Worm (Caenorhabditis elegans) whole organism, early embryonic: ENCODE measurements around the gene T02H6.5.

Experiments
- B0310.2 ChIP-seq: sonication (generic microtip); optimal IDR thresholded peaks from 2 replicates; lab custom pipeline; 2016; ENCODE audit warnings: mild to moderate bottlenecking, missing genetic modification characterization, missing compliant biosample characterization
- F13C5.2 ChIP-seq: sonication (generic microtip); optimal IDR thresholded peaks from 2 replicates; lab custom pipeline; 2017; ENCODE audit warnings: mild to moderate bottlenecking, missing genetic modification characterization, inconsistent platforms, missing compliant biosample characterization
- aly-1 ChIP-seq: sonication (generic microtip); optimal IDR thresholded peaks from 2 replicates; lab custom pipeline; 2016; ENCODE audit warnings: missing genetic modification characterization, missing compliant biosample characterization
- ama-1 ChIP-seq: fragments of 150-350 bp; optimal IDR thresholded peaks from 2 replicates; lab custom pipeline; 2014
- ceh-13 ChIP-seq: fragments of 200-800 bp; sonication (Bioruptor generic); optimal IDR thresholded peaks from 2 replicates; lab custom pipeline; 2018; ENCODE audit warnings: mild to moderate bottlenecking, missing genetic modification characterization, missing compliant biosample characterization
- ceh-36 ChIP-seq: sonication (generic microtip); optimal IDR thresholded peaks from 2 replicates; lab custom pipeline; 2016; ENCODE audit warnings: missing genetic modification characterization, inconsistent platforms, missing compliant biosample characterization
- ets-7 ChIP-seq: sonication (generic microtip); optimal IDR thresholded peaks from 2 replicates; lab custom pipeline; 2016; ENCODE audit warnings: missing genotype, missing genetic modification characterization, missing compliant biosample characterization
- flt-1 ChIP-seq: fragments of 200-800 bp; sonication (Bioruptor generic); IDR thresholded peaks from 2 replicates; pipeline ENCODE4 v1.3.6; 2022; ENCODE audit warnings: missing genetic modification characterization, missing compliant biosample characterization
- hmbx-1 ChIP-seq: sonication (generic microtip); optimal IDR thresholded peaks from 2 replicates; lab custom pipeline; 2016; ENCODE audit warnings: mild to moderate bottlenecking, missing genetic modification characterization, missing compliant biosample characterization
- hmg-4 ChIP-seq: fragments of 200-800 bp; sonication (Bioruptor generic); optimal IDR thresholded peaks from 2 replicates; lab custom pipeline; 2018; ENCODE audit warnings: mild to moderate bottlenecking, missing genetic modification characterization, missing compliant biosample characterization
- hnd-1 ChIP-seq: sonication (generic microtip); optimal IDR thresholded peaks from 2 replicates; lab custom pipeline; 2016; ENCODE audit warnings: missing genetic modification characterization, missing compliant biosample characterization
- pes-1 ChIP-seq: fragments of 200-800 bp; sonication (Bioruptor generic); IDR thresholded peaks from 2 replicates; pipeline ENCODE4 v1.3.6; 2022; ENCODE audit warnings: missing genetic modification reagents, missing genetic modification characterization, missing compliant biosample characterization
- scrt-1 ChIP-seq: fragments of 200-800 bp; sonication (Bioruptor generic); IDR thresholded peaks from 2 replicates; pipeline ENCODE4 v1.3.6; 2022; ENCODE audit warnings: missing genetic modification characterization, missing compliant biosample characterization
- sea-1 ChIP-seq: fragments of 200-800 bp; sonication (Bioruptor generic); conservative IDR thresholded peaks from 2 replicates; pipeline ENCODE4 v1.3.6; 2022; ENCODE audit warnings: missing genetic modification characterization, missing compliant biosample characterization
- tbx-11 ChIP-seq: fragments of 200-800 bp; sonication (Bioruptor generic); IDR thresholded peaks from 2 replicates; pipeline ENCODE4 v1.3.6; 2022; ENCODE audit warnings: missing genetic modification characterization, missing compliant biosample characterization
- tbx-37 ChIP-seq: fragments of 200-800 bp; sonication (Bioruptor generic); conservative IDR thresholded peaks from 2 replicates; pipeline ENCODE4 v1.3.6; 2022; ENCODE audit warnings: missing genetic modification reagents, missing genetic modification characterization, missing compliant biosample characterization
- tra-4 ChIP-seq: sonication (generic microtip); optimal IDR thresholded peaks from 2 replicates; lab custom pipeline; 2017; ENCODE audit warnings: missing genetic modification characterization, missing compliant biosample characterization

Gene T02H6.5

DNA sequence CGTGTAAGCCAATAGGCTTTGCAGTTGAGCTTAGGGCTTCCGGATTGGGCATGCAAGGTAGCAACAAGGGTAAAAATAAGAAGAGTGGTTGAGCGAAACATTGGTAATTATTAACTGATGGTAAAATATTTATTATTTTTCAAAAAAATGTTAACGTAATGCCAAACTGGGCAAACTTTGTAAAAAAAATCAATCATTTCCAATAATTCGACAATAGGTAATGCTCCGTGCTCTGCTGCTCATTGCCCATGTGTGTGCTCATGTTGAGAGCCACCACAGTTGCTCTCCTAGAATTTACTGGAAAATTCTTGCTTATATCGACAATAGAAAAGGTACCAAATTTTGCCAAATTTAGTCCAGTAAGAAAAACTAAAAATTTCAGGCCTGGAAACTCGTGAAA is 4.3 kb upstream of the T02H6.5 start, which contains the start of the genes T02H6.10 and T02H6.8:
T02H6.10 (minus strand) TSS at position 101 of the 400 bp plus-strand sequence.
T02H6.8 (plus strand) TSS at position 221 of the 400 bp plus-strand sequence.
- TF ChIP-seq scrt-1 (GFP tag; lab: Robert Waterston, UW) = no peak
- no peak for TF ChIP-seq aly-1
- no peak for TF ChIP-seq B0310.2 (tag; lab: Kevin White, UChicago)
- no peak for TF ChIP-seq tbx-37 (GFP tag; lab: Robert Waterston, UW)
- no peak for TF ChIP-seq tbx-11 (GFP tag; lab: Robert Waterston, UW)
- no peak for TF ChIP-seq ceh-36 (tag; lab: Kevin White, UChicago)
- no peak for TF ChIP-seq flt-1
- no peak for TF ChIP-seq F13C5.2

- TF ChIP-seq pes-1 (GFP tag; lab: Robert Waterston, UW) (no peak), scrt-1 (GFP tag; lab: Robert Waterston, UW) (no peak)
Observed at ce11 chrII:682326-682725, 2.6 kb upstream of the T02H6.5 start, which contains the start of gene T02H6.7. T02H6.7 (plus strand) TSS chrII:682626.

DNA sequence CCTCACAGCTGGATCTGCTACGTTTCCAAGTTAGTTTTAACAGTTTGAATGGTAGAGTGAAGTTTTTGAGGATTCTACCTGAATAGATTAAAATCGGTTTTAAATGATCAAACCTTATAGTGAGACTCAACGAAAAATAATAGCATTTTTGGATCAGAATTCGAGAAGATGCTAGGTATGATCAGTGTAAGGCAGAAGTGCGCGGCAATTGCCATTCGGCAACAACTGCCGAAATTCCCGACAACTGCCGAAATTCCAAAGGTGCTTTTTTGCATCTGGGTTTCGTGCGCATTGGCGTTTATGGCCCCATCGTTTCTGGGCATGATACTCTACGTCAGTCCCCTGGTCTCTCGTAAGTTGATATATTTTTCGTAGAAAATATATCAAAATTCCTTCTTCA is 1.4 kb upstream of the T02H6.5 start, which contains the start of gene T02H6.6:
T02H6.6 (plus strand) TSS at position 301 of the 400 bp plus-strand sequence.
- no peak for TF ChIP-seq ceh-36 (tag; lab: Kevin White, UChicago)
- TF ChIP-seq flt-1 = no peak
- no peak for TF ChIP-seq ets-7 (tag; lab: Kevin White, UChicago)
- no peak for TF ChIP-seq tra-4 (tag; lab: Kevin White, UChicago)
- TF ChIP-seq hmbx-1 (tag; lab: Kevin White, UChicago) = no peak

DNA sequence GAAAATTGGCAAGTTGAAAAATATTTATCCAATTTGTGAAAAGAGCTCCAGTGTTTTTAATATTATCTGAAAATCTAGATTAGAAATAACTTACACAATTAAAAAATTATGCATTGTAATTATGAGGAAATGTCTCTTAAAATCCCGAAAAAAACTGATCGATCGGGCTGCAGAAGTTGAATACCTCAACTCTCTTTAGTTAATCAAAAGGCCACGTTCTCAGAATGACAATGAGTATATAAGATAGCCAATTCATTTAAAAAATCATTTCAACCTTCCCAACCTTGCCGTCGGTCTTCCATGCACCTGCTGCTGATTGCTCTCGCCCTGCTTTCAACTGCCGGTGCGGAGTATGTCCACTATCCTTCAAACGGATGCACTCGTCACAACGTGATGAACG is 4.8 kb downstream of the T02H6.5 start, which contains the start of gene T02H6.4:
T02H6.4 (plus strand) TSS at position 301 of the 400 bp plus-strand sequence.
- TF ChIP-seq hmg-4 (no peak), scrt-1 (GFP tag; lab: Robert Waterston, UW) (no peak), tbx-11 (GFP tag; lab: Robert Waterston, UW) (no peak), sea-1 (GFP tag; lab: Robert Waterston, UW) (no peak), ceh-36 (tag; lab: Kevin White, UChicago) (no peak), flt-1 (no peak), hnd-1 (tag; lab: Kevin White, UChicago) (no peak), F13C5.2 (no peak), ceh-13 (GFP tag; lab: Kevin White, UChicago) (no peak), ets-7 (tag; lab: Kevin White, UChicago) (no peak), B0310.2 (tag; lab: Kevin White, UChicago) (no peak), aly-1 (no peak), tra-4 (tag; lab: Kevin White, UChicago) (no peak), ama-1 (lab: Kevin White, UChicago) (no peak), hmbx-1 (tag; lab: Kevin White, UChicago) (no peak)

- TF ChIP-seq pes-1 (GFP tag; lab: Robert Waterston, UW) = no peak
- no peak for TF ChIP-seq scrt-1 (GFP tag; lab: Robert Waterston, UW)
- TF ChIP-seq sea-1 (GFP tag; lab: Robert Waterston, UW) = no peak
- no peak for TF ChIP-seq hmg-4
- TF ChIP-seq tra-4 (tag; lab: Kevin White, UChicago) = no peak
- TF ChIP-seq hmbx-1 (tag; lab: Kevin White, UChicago) = no peak
- no peak for TF ChIP-seq ceh-13 (GFP tag; lab: Kevin White, UChicago)
- TF ChIP-seq tbx-11 (GFP tag; lab: Robert Waterston, UW) = no peak
- TF ChIP-seq ceh-36 (tag; lab: Kevin White, UChicago) = no peak
- TF ChIP-seq F13C5.2 = no peak
- TF ChIP-seq aly-1 = no peak
- no peak for TF ChIP-seq hnd-1 (tag; lab: Kevin White, UChicago)
- TF ChIP-seq ets-7 (tag; lab: Kevin White, UChicago) = no peak
Observed at ce11 chrII:691550-691949, 6.6 kb downstream of the T02H6.5 start, which contains the start of gene T02H6.3. T02H6.3 (plus strand) TSS chrII:691850.

DNA sequence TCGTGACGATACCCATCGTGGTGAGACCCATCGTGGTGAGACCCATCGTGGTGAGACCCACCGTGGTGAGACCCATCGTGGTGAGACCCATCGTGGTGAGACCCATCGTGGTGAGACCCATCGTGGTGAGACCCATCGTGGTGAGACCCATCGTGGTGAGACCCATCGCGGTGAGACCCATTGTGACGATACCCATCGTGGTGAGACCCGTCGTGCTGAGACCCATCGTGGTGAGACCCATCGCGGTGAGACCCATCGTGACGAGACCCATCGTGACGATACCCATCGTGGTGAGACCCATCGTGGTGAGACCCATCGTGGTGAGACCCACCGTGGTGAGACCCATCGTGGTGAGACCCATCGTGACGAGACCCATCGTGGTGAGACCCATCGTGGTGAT is 10.2 kb downstream of the T02H6.5 start:
- TF ChIP-seq tbx-11 (GFP tag; lab: Robert Waterston, UW) = 0 out of 2 replicates have a peak, but pooled peaks have one; percentile 27
- peak; percentile 53; the same call in 1 of the 2 replicates for TF ChIP-seq tbx-37 (GFP tag; lab: Robert Waterston, UW)
- peak; percentile 70; the same call in 1 of the 2 replicates for TF ChIP-seq scrt-1 (GFP tag; lab: Robert Waterston, UW)

DNA sequence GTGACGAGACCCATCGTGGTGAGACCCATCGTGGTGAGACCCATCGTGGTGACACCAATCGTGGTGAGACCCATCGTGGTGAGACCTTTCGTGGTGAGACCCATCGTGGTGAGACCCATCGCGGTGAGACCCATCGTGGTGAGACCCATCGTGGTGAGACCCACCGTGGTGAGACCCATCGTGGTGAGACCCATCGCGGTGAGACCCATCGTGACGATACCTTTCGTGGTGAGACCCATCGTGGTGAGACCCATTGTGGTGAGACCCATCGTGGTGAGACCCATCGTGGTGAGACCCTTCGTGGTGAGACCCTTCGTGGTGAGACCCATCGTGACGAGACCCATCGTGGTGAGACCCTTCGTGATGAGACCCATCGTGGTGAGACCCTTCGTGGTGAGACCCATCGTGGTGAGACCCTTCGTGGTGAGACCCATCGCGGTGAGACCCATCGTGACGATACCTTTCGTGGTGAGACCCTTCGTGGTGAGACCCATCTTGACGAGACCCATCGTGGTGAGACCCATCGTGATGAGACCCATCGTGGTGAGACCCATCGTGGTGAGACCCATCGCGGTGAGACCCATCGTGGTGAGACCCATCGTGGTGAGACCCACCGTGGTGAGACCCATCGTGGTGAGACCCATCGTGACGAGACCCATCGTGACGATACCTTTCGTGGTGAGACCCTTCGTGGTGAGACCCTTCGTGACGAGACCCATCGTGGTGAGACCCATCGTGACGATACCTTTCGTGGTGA is 12.0 kb downstream of the T02H6.5 start:
- TF ChIP-seq flt-1 (peak; percentile 64; the same call in 1 of the 2 replicates), tbx-37 (GFP tag; lab: Robert Waterston, UW) (peak; percentile 57), scrt-1 (GFP tag; lab: Robert Waterston, UW) (peak; percentile 76; the same call in 1 of the 2 replicates)

ce11 chrII:698453-698852 is 13.5 kb downstream of the T02H6.5 start:
- peak; percentile 46; the same call in 1 of the 2 replicates for TF ChIP-seq sea-1 (GFP tag; lab: Robert Waterston, UW)
- TF ChIP-seq tbx-11 (GFP tag; lab: Robert Waterston, UW) = peak; percentile 56; the same call in 1 of the 2 replicates
- TF ChIP-seq scrt-1 (GFP tag; lab: Robert Waterston, UW) = peak; percentile 53; the same call in 1 of the 2 replicates
